Worm (Caenorhabditis elegans) whole organism, young adult: Measurements from ENCODE around the gene gpa-8.
A peak's percentile ranks its signal among the peaks of the same experiment; 100 is the strongest.

ENCODE experiments used
- B0261.1 ChIP-seq: sonication (generic microtip); optimal IDR thresholded peaks from 2 replicates; lab custom pipeline; 2016; ENCODE audit warnings: mild to moderate bottlenecking, missing genetic modification characterization, moderate library complexity, missing compliant biosample characterization
- F10E7.11 ChIP-seq: sonication (generic microtip); optimal IDR thresholded peaks from 2 replicates; lab custom pipeline; 2017; ENCODE audit warnings: mild to moderate bottlenecking, missing genetic modification characterization, moderate library complexity, missing compliant biosample characterization
- F23B12.7 ChIP-seq: sonication (generic microtip); optimal IDR thresholded peaks from 2 replicates; lab custom pipeline; 2017; ENCODE audit warnings: missing genetic modification characterization, mild to moderate bottlenecking, missing compliant biosample characterization, antibody characterized with exemption, moderate library complexity; ENCODE audit not compliant: insufficient read depth
- F37B4.10 ChIP-seq: fragments of 200-800 bp; sonication (Bioruptor generic); IDR thresholded peaks from 2 replicates; pipeline ENCODE4 v1.3.6; 2022; ENCODE audit warnings: missing genetic modification characterization, missing compliant biosample characterization
- F39B2.1 ChIP-seq: fragments of 200-800 bp; sonication (Bioruptor generic); IDR thresholded peaks from 2 replicates; pipeline ENCODE4 v1.3.6; 2022; ENCODE audit warnings: missing genetic modification reagents, missing genetic modification characterization, missing compliant biosample characterization
- F49E8.2 ChIP-seq: sonication (generic microtip); optimal IDR thresholded peaks from 3 replicates; lab custom pipeline; 2017; ENCODE audit warnings: missing genetic modification characterization, mild to moderate bottlenecking, missing compliant biosample characterization, antibody characterized with exemption, moderate library complexity; ENCODE audit not compliant: insufficient read depth
- F57C9.4 ChIP-seq: sonication (generic microtip); optimal IDR thresholded peaks from 2 replicates; lab custom pipeline; 2017; ENCODE audit warnings: mild to moderate bottlenecking, missing genetic modification characterization, missing compliant biosample characterization
- K12H6.12 ChIP-seq: fragments of 200-800 bp; sonication (Bioruptor generic); optimal IDR thresholded peaks from 2 replicates; lab custom pipeline; 2018; ENCODE audit warnings: mild to moderate bottlenecking, missing genetic modification characterization, missing compliant biosample characterization
- Y67H2A.10 ChIP-seq: fragments of 200-800 bp; sonication (Bioruptor generic); conservative IDR thresholded peaks from 2 replicates; pipeline ENCODE4 v1.3.6; 2022; ENCODE audit warnings: missing genetic modification reagents, missing genetic modification characterization, missing compliant biosample characterization
- ZK185.1 ChIP-seq: sonication (generic microtip); optimal IDR thresholded peaks from 2 replicates; lab custom pipeline; 2016; ENCODE audit warnings: mild to moderate bottlenecking, missing genetic modification characterization, missing compliant biosample characterization; ENCODE audit not compliant: poor library complexity, severe bottlenecking
- akir-1 ChIP-seq: fragments of 200-800 bp; sonication (Bioruptor generic); optimal IDR thresholded peaks from 2 replicates; lab custom pipeline; 2018; ENCODE audit warnings: mild to moderate bottlenecking, missing genetic modification characterization, moderate library complexity, missing compliant biosample characterization
- aptf-2 ChIP-seq: fragments of 200-800 bp; sonication (Bioruptor generic); conservative IDR thresholded peaks from 2 replicates; pipeline ENCODE4 v1.3.6; 2022; ENCODE audit warnings: missing genetic modification reagents, missing genetic modification characterization, missing compliant biosample characterization
- attf-3 ChIP-seq: fragments of 200-800 bp; sonication (Bioruptor generic); conservative IDR thresholded peaks from 2 replicates; pipeline ENCODE4 v1.3.6; 2022; ENCODE audit warnings: missing genetic modification reagents, missing genetic modification characterization, missing compliant biosample characterization
- attf-5 ChIP-seq: fragments of 200-800 bp; sonication (Bioruptor generic); optimal IDR thresholded peaks from 2 replicates; lab custom pipeline; 2018; ENCODE audit warnings: mild to moderate bottlenecking, missing genetic modification characterization, missing compliant biosample characterization
- bed-1 ChIP-seq: fragments of 200-800 bp; sonication (Bioruptor generic); IDR thresholded peaks from 2 replicates; pipeline ENCODE4 v1.3.6; 2022; ENCODE audit warnings: missing genetic modification reagents, missing genetic modification characterization, missing compliant biosample characterization
- cebp-1 ChIP-seq, 2 experiments: fragments of 200-800 bp in 1 of 2; sonication (Bioruptor generic) in 1 of 2; sonication (generic microtip) in 1 of 2; IDR thresholded peaks in 1 of 2; optimal IDR thresholded peaks in 1 of 2; 2 replicates each; pipeline versions ENCODE4 v1.3.6 to Lab custom; 2017 to 2022; ENCODE audit warnings: missing compliant biosample characterization in 2 of 2, missing genetic modification characterization in 2 of 2, mild to moderate bottlenecking in 1 of 2, missing genetic modification reagents in 1 of 2, moderate library complexity in 1 of 2
- ceh-100 ChIP-seq: fragments of 200-800 bp; sonication (Bioruptor generic); IDR thresholded peaks from 2 replicates; pipeline ENCODE4 v1.3.6; 2022; ENCODE audit warnings: missing genetic modification reagents, missing genetic modification characterization, missing compliant biosample characterization
- ceh-27 ChIP-seq: fragments of 200-800 bp; sonication (Bioruptor generic); optimal IDR thresholded peaks from 2 replicates; lab custom pipeline; 2018; ENCODE audit warnings: mild to moderate bottlenecking, missing genetic modification characterization, moderate library complexity, missing compliant biosample characterization
- ceh-40 ChIP-seq: fragments of 200-800 bp; sonication (Bioruptor generic); IDR thresholded peaks from 2 replicates; pipeline ENCODE4 v1.3.6; 2022; ENCODE audit warnings: missing genetic modification characterization, missing compliant biosample characterization
- ceh-91 ChIP-seq: fragments of 200-800 bp; sonication (Bioruptor generic); IDR thresholded peaks from 2 replicates; pipeline ENCODE4 v1.3.6; 2022; ENCODE audit warnings: missing genetic modification reagents, missing genetic modification characterization, missing compliant biosample characterization
- chd-7 ChIP-seq: sonication (generic microtip); optimal IDR thresholded peaks from 2 replicates; lab custom pipeline; 2016; ENCODE audit warnings: mild to moderate bottlenecking, missing genetic modification characterization, moderate library complexity, missing compliant biosample characterization
- dpff-1 ChIP-seq: sonication (generic microtip); optimal IDR thresholded peaks from 2 replicates; lab custom pipeline; 2017; ENCODE audit warnings: mild to moderate bottlenecking, missing genetic modification characterization, missing compliant biosample characterization
- egrh-3 ChIP-seq: fragments of 200-800 bp; sonication (Bioruptor generic); IDR thresholded peaks from 2 replicates; pipeline ENCODE4 v1.3.6; 2022; ENCODE audit warnings: missing genetic modification reagents, missing genetic modification characterization, missing compliant biosample characterization
- ekl-4 ChIP-seq: fragments of 200-800 bp; sonication (Bioruptor generic); IDR thresholded peaks from 2 replicates; pipeline ENCODE4 v1.3.6; 2022; ENCODE audit warnings: missing genetic modification reagents, missing genetic modification characterization, missing compliant biosample characterization
- ets-4 ChIP-seq: fragments of 200-800 bp; sonication (Bioruptor generic); optimal IDR thresholded peaks from 2 replicates; lab custom pipeline; 2018; ENCODE audit warnings: mild to moderate bottlenecking, missing genetic modification characterization, missing compliant biosample characterization
- him-1 ChIP-seq: sonication (generic microtip); optimal IDR thresholded peaks from 2 replicates; lab custom pipeline; 2016; ENCODE audit warnings: missing genotype, missing genetic modification reagents, missing genetic modification characterization, missing compliant biosample characterization
- hlh-26 ChIP-seq: fragments of 200-800 bp; sonication (Bioruptor generic); conservative IDR thresholded peaks from 2 replicates; pipeline ENCODE4 v1.3.6; 2022; ENCODE audit warnings: missing genetic modification reagents, missing genetic modification characterization, missing compliant biosample characterization
- hsf-1 ChIP-seq: fragments of 200-800 bp; sonication (Bioruptor generic); IDR thresholded peaks from 2 replicates; pipeline ENCODE4 v1.3.6; 2022; ENCODE audit warnings: missing genetic modification reagents, missing genetic modification characterization, missing compliant biosample characterization
- lin-35 ChIP-seq, 3 experiments: fragments of 150-350 bp in 2 of 3; sonication (generic microtip) in 1 of 3; optimal IDR thresholded peaks; 2 replicates each; lab custom pipeline; 2014 to 2018; ENCODE audit warnings: missing biosample characterization in 3 of 3, missing genetic modification characterization in 3 of 3, missing genetic modification reagents in 3 of 3
- lsl-1 ChIP-seq: fragments of 200-800 bp; sonication (Bioruptor generic); optimal IDR thresholded peaks from 2 replicates; lab custom pipeline; 2018; ENCODE audit warnings: mild to moderate bottlenecking, missing genetic modification characterization, moderate library complexity, missing compliant biosample characterization
- lsy-27 ChIP-seq: sonication (generic microtip); optimal IDR thresholded peaks from 2 replicates; lab custom pipeline; 2017; ENCODE audit warnings: missing genetic modification characterization, mild to moderate bottlenecking, missing compliant biosample characterization, antibody characterized with exemption, missing genotype, borderline replicate concordance; ENCODE audit not compliant: insufficient read depth
- madf-10 ChIP-seq: sonication (generic microtip); optimal IDR thresholded peaks from 2 replicates; lab custom pipeline; 2016; ENCODE audit warnings: mild to moderate bottlenecking, missing genetic modification characterization, missing compliant biosample characterization
- madf-6 ChIP-seq: fragments of 200-800 bp; sonication (Bioruptor generic); IDR thresholded peaks from 2 replicates; pipeline ENCODE4 v1.3.6; 2022; ENCODE audit warnings: missing genetic modification reagents, missing genetic modification characterization, missing compliant biosample characterization
- mxl-1 ChIP-seq: sonication (generic microtip); optimal IDR thresholded peaks from 2 replicates; lab custom pipeline; 2016; ENCODE audit warnings: missing genetic modification characterization, missing compliant biosample characterization
- nhr-120 ChIP-seq: fragments of 200-800 bp; sonication (Bioruptor generic); IDR thresholded peaks from 2 replicates; pipeline ENCODE4 v1.3.6; 2022; ENCODE audit warnings: missing genetic modification characterization, missing compliant biosample characterization
- nhr-80 ChIP-seq: sonication (generic microtip); optimal IDR thresholded peaks from 2 replicates; lab custom pipeline; 2016; ENCODE audit warnings: missing genetic modification characterization, missing compliant biosample characterization
- rpc-1 ChIP-seq, 2 experiments: fragments of 150-350 bp in 1 of 2; sonication (generic microtip) in 1 of 2; optimal IDR thresholded peaks; 2 replicates each; lab custom pipeline; 2014 to 2018; ENCODE audit warnings: missing biosample characterization in 1 of 2, missing genetic modification characterization in 1 of 2, missing genetic modification reagents in 1 of 2, missing genotype in 1 of 2
- sea-2 ChIP-seq: fragments of 200-800 bp; sonication (Bioruptor generic); IDR thresholded peaks from 2 replicates; pipeline ENCODE4 v1.3.6; 2022; ENCODE audit warnings: missing genetic modification characterization, missing compliant biosample characterization
- snpc-1.3 ChIP-seq: sonication (generic microtip); optimal IDR thresholded peaks from 2 replicates; lab custom pipeline; 2017; ENCODE audit warnings: missing genetic modification characterization, mild to moderate bottlenecking, missing compliant biosample characterization, antibody characterized with exemption, moderate library complexity, missing genotype, missing genetic modification reagents; ENCODE audit not compliant: insufficient read depth
- snpc-3.4 ChIP-seq: sonication (generic microtip); optimal IDR thresholded peaks from 2 replicates; lab custom pipeline; 2017; ENCODE audit warnings: missing genetic modification characterization, mild to moderate bottlenecking, missing compliant biosample characterization, antibody characterized with exemption, moderate library complexity, missing genotype, missing genetic modification reagents
- snpc-4 ChIP-seq, 5 experiments: fragments of 150-350 bp in 1 of 5; sonication (generic microtip) in 4 of 5; optimal IDR thresholded peaks; 2 replicates each; lab custom pipeline; 2014 to 2018; ENCODE audit warnings: missing genetic modification characterization in 5 of 5, missing biosample characterization in 3 of 5, antibody characterized with exemption in 2 of 5, mild to moderate bottlenecking in 2 of 5, missing compliant biosample characterization in 2 of 5, missing genotype in 2 of 5, moderate library complexity in 2 of 5, missing genetic modification reagents in 1 of 5
- unc-130 ChIP-seq: sonication (generic microtip); optimal IDR thresholded peaks from 2 replicates; lab custom pipeline; 2016; ENCODE audit warnings: missing genetic modification reagents, missing genetic modification characterization, missing compliant biosample characterization
- ztf-18 ChIP-seq: sonication (generic microtip); optimal IDR thresholded peaks from 2 replicates; lab custom pipeline; 2016; ENCODE audit warnings: missing genotype, mild to moderate bottlenecking, missing genetic modification characterization, missing compliant biosample characterization
- ztf-28 ChIP-seq: fragments of 200-800 bp; sonication (Bioruptor generic); IDR thresholded peaks from 2 replicates; pipeline ENCODE4 v1.3.6; 2022; ENCODE audit warnings: missing genetic modification reagents, missing genetic modification characterization, missing compliant biosample characterization
- ztf-6 ChIP-seq: fragments of 200-800 bp; sonication (Bioruptor generic); IDR thresholded peaks from 2 replicates; pipeline ENCODE4 v1.3.6; 2022; ENCODE audit warnings: missing genetic modification reagents, missing genetic modification characterization, missing compliant biosample characterization

gpa-8 gene

DNA sequence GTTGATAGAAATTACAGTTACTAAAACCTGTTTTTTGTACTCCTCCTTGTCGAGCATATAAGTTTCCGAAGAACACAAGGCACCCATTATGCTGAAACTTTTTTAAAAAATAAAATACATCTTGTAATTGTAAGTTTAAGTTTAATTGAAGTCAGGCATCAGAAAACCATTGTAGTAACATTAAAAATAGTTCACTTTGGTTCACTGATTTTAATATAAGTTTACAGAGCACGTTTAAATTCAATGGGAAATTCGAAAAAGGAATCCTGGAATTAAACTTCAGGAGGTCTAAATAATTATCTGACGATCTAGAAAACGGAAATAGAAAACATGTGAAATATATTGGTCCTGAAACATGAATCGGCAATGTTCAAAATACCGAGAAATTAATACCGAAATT is at the start of gene gpa-8:
TSS of gene gpa-8 (minus strand) at position 101 of the 400 bp plus-strand sequence.
- no peak for TF ChIP-seq snpc-3.4
- no peak for TF ChIP-seq egrh-3
- TF ChIP-seq nhr-120: no peak
- no peak for TF ChIP-seq chd-7 (tag; lab: Kevin White, UChicago)
- no peak for TF ChIP-seq bed-1 (GFP tag; lab: Robert Waterston, UW)
- TF ChIP-seq F49E8.2 (tag; lab: Kevin White, UChicago): no peak
- TF ChIP-seq F57C9.4 (tag; lab: Kevin White, UChicago): no peak
- TF ChIP-seq aptf-2 (GFP tag; lab: Robert Waterston, UW): no peak
- no peak for TF ChIP-seq ztf-28 (GFP tag; lab: Robert Waterston, UW)

ce11 chrV:12683205-12683604 is 42.9 kb upstream of the gpa-8 start:
- no peak for TF ChIP-seq F39B2.1 (GFP tag; lab: Robert Waterston, UW)
- no peak for TF ChIP-seq F10E7.11
- no peak for TF ChIP-seq attf-3
- no peak for TF ChIP-seq K12H6.12 (tag; lab: Kevin White, UChicago)
- no peak for TF ChIP-seq hsf-1
- TF ChIP-seq snpc-4 (GFP tag; optimal IDR thresholded peaks at IDR 0.05; lab: Kevin White, UChicago): no peak
- TF ChIP-seq snpc-4 (tag; optimal IDR thresholded peaks at IDR 0.05; lab: Kevin White, UChicago): peak in 1 of 4 experiments; percentile 19
- TF ChIP-seq dpff-1: no peak
- no peak for TF ChIP-seq ztf-6 (GFP tag; lab: Robert Waterston, UW)
- no peak for TF ChIP-seq lin-35 (GFP tag; optimal IDR thresholded peaks at IDR 0.05; lab: Kevin White, UChicago)
- peak; percentile 57 for TF ChIP-seq rpc-1 (optimal IDR thresholded peaks at IDR 0.05; lab: Kevin White, UChicago)
- TF ChIP-seq rpc-1 (tag; optimal IDR thresholded peaks at IDR 0.05; lab: Kevin White, UChicago): peak; percentile 81
- no peak for TF ChIP-seq ceh-91
- no peak for TF ChIP-seq him-1 (tag; lab: Kevin White, UChicago)
- peak; percentile 50 for TF ChIP-seq ztf-18
- TF ChIP-seq F37B4.10 (GFP tag; lab: Robert Waterston, UW): no peak
- no peak for TF ChIP-seq akir-1 (GFP tag; lab: Kevin White, UChicago)
- TF ChIP-seq ets-4 (GFP tag; lab: Kevin White, UChicago): no peak
- no peak for TF ChIP-seq attf-5 (GFP tag; lab: Kevin White, UChicago)
- no peak for TF ChIP-seq ekl-4
- TF ChIP-seq madf-6 (GFP tag; lab: Robert Waterston, UW): no peak
- TF ChIP-seq ceh-27 (GFP tag; lab: Kevin White, UChicago): peak; percentile 1
- TF ChIP-seq lsl-1: no peak
- TF ChIP-seq Y67H2A.10 (GFP tag; lab: Robert Waterston, UW): no peak
- peak; percentile 51 for TF ChIP-seq F23B12.7 (tag; lab: Kevin White, UChicago)
- 0 out of 2 replicates have a peak, but pooled peaks have one; percentile 32 for TF ChIP-seq ceh-40 (GFP tag; lab: Robert Waterston, UW)
- TF ChIP-seq ceh-100 (GFP tag; lab: Robert Waterston, UW): no peak
- TF ChIP-seq lsy-27 (tag; lab: Kevin White, UChicago): no peak
- TF ChIP-seq B0261.1 (tag; lab: Kevin White, UChicago): peak; percentile 66
- no peak for TF ChIP-seq cebp-1 (GFP tag; IDR thresholded peaks at IDR 0.05; lab: Robert Waterston, UW)
- TF ChIP-seq cebp-1 (tag; optimal IDR thresholded peaks at IDR 0.05; lab: Kevin White, UChicago): no peak
- TF ChIP-seq unc-130: no peak
- TF ChIP-seq ZK185.1 (tag; lab: Kevin White, UChicago): peak; percentile 18
- TF ChIP-seq snpc-1.3: peak; percentile 40
- TF ChIP-seq mxl-1 (tag; lab: Kevin White, UChicago): peak; percentile 29
- no peak for TF ChIP-seq nhr-80 (tag; lab: Kevin White, UChicago)
- TF ChIP-seq sea-2 (GFP tag; lab: Robert Waterston, UW): no peak
- no peak for TF ChIP-seq ztf-28 (GFP tag; lab: Robert Waterston, UW)
- no peak for TF ChIP-seq madf-10 (tag; lab: Kevin White, UChicago)
- TF ChIP-seq hlh-26 (GFP tag; lab: Robert Waterston, UW): no peak
